Worm (Caenorhabditis elegans): Measurements from ENCODE around the gene sre-49.

DNA sequence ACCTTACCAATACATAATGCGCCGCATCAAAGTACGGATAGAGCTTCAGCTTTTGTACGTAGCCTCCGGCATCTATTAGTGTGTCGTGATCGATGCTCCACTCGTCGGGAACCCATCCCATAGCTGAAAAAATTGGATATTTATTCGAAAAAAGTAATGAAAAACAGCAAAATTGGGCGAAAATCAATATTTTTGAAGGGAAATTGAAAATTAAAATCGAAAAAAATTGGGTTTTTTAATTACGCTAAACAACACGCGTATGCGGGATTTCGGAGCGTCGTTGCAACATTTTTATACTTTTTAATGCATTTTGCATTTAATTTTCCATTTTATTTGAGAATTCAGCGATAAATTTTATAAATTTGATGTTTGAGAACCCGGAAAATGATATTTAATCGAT is 39.4 kb upstream of the sre-49 start, which contains the start of the genes tric-1B.2 and Y57A10A.29:
- TF ChIP-seq unc-55 (GFP tag; optimal IDR thresholded peaks at IDR 0.05) (no peak), madf-2 (tag; optimal IDR thresholded peaks at IDR 0.05) (no peak), mec-3 (tag; optimal IDR thresholded peaks at IDR 0.05; ENCODE audit: borderline replicate concordance) (no peak), pha-4 (tag; optimal IDR thresholded peaks at IDR 0.05) (no peak)
